Worm (Caenorhabditis elegans): Measurements from ENCODE around the gene ZC376.8.

ce11 chrV:14176572-14176971, 3.5 kb upstream of the ZC376.8 start:
- TF ChIP-seq mcd-1 (GFP tag; IDR thresholded peaks at IDR 0.05) (no peak), ama-1 (optimal IDR thresholded peaks at IDR 0.05) (no peak), ama-1 (GFP tag; optimal IDR thresholded peaks at IDR 0.05) (no peak), xnd-1 (tag; optimal IDR thresholded peaks at IDR 0.05) (no peak), snpc-4 (GFP tag; optimal IDR thresholded peaks at IDR 0.05) (no peak), snpc-4 (tag; optimal IDR thresholded peaks at IDR 0.05) (no peak), ceh-100 (GFP tag; IDR thresholded peaks at IDR 0.05) (no peak), B0035.1 (tag; optimal IDR thresholded peaks at IDR 0.05) (no peak), mxl-1 (tag; optimal IDR thresholded peaks at IDR 0.05) (no peak), ztf-28 (GFP tag; IDR thresholded peaks at IDR 0.05) (no peak), let-607 (tag; optimal IDR thresholded peaks at IDR 0.05) (no peak)

Measured in whole organism, young adult.